Fruit fly (Drosophila melanogaster) whole organism, prepupa: ENCODE measurements around the gene Alp12.

ENCODE experiments used
- Blimp-1 ChIP-seq: fragments of 200-800 bp; sonication (Bioruptor generic); optimal IDR thresholded peaks from 3 replicates; lab custom pipeline; 2017; ENCODE audit warnings: missing biosample characterization, missing genetic modification characterization, mild to moderate bottlenecking, moderate library complexity, missing genetic modification reagents
- CG10669 ChIP-seq: fragments of 200-800 bp; sonication (Bioruptor generic); optimal IDR thresholded peaks from 3 replicates; lab custom pipeline; 2018; ENCODE audit warnings: missing biosample characterization, mild to moderate bottlenecking, missing genetic modification characterization, moderate library complexity
- CG11294 ChIP-seq: fragments of 200-800 bp; sonication (Bioruptor generic); IDR thresholded peaks from 2 replicates; pipeline ENCODE4 v1.3.6; 2022; ENCODE audit warnings: missing biosample characterization, missing genetic modification characterization
- CG11762 ChIP-seq: fragments of 200-800 bp; sonication (Bioruptor generic); optimal IDR thresholded peaks from 3 replicates; lab custom pipeline; 2016; ENCODE audit warnings: missing biosample characterization, missing genetic modification characterization; ENCODE audit not compliant: insufficient read depth
- CG11902 ChIP-seq: fragments of 200-800 bp; sonication (Bioruptor generic); optimal IDR thresholded peaks from 3 replicates; lab custom pipeline; 2016; ENCODE audit warnings: missing biosample characterization, missing genetic modification characterization
- CG15336 ChIP-seq: fragments of 200-800 bp; sonication (Bioruptor generic); IDR thresholded peaks from 2 replicates; pipeline ENCODE4 v1.3.6; 2022; ENCODE audit warnings: missing biosample characterization, missing genetic modification characterization
- CG1621 ChIP-seq: fragments of 200-800 bp; sonication (Bioruptor generic); optimal IDR thresholded peaks from 3 replicates; lab custom pipeline; 2018; ENCODE audit warnings: missing biosample characterization, mild to moderate bottlenecking, missing genetic modification characterization
- CG16779 ChIP-seq: fragments of 200-800 bp; sonication (Bioruptor generic); optimal IDR thresholded peaks from 3 replicates; lab custom pipeline; 2017; ENCODE audit warnings: missing biosample characterization, mild to moderate bottlenecking, missing genetic modification characterization
- CG3032 ChIP-seq: fragments of 200-800 bp; optimal IDR thresholded peaks from 2 replicates; lab custom pipeline; 2019; ENCODE audit warnings: missing biosample characterization, mild to moderate bottlenecking, missing genetic modification characterization, moderate library complexity
- CG31627 ChIP-seq: fragments of 200-800 bp; sonication (Bioruptor generic); optimal IDR thresholded peaks from 3 replicates; lab custom pipeline; 2016; ENCODE audit warnings: missing biosample characterization, missing genetic modification characterization
- CG34406 ChIP-seq: fragments of 200-800 bp; sonication (Bioruptor generic); optimal IDR thresholded peaks from 3 replicates; lab custom pipeline; 2016; ENCODE audit warnings: missing biosample characterization, missing genetic modification characterization
- CG3919 ChIP-seq: fragments of 200-800 bp; sonication (Bioruptor generic); optimal IDR thresholded peaks from 3 replicates; lab custom pipeline; 2016; ENCODE audit warnings: missing biosample characterization, missing genetic modification characterization
- CG4318 ChIP-seq: fragments of 200-800 bp; sonication (Bioruptor generic); optimal IDR thresholded peaks from 3 replicates; lab custom pipeline; 2017; ENCODE audit warnings: missing biosample characterization, mild to moderate bottlenecking, missing genetic modification characterization
- CG6163 ChIP-seq: fragments of 200-800 bp; sonication (Bioruptor generic); IDR thresholded peaks from 3 replicates; pipeline ENCODE4 v1.3.6; 2022; ENCODE audit warnings: missing biosample characterization, missing genetic modification characterization
- CG6276 ChIP-seq: fragments of 200-800 bp; sonication (Bioruptor generic); optimal IDR thresholded peaks from 2 replicates; lab custom pipeline; 2017; ENCODE audit warnings: missing biosample characterization, mild to moderate bottlenecking, missing genetic modification characterization
- CG6792 ChIP-seq: fragments of 200-800 bp; sonication (Bioruptor generic); optimal IDR thresholded peaks from 3 replicates; lab custom pipeline; 2016; ENCODE audit warnings: missing biosample characterization, missing genetic modification characterization
- CG6808 ChIP-seq: fragments of 200-800 bp; sonication (Bioruptor generic); optimal IDR thresholded peaks from 3 replicates; lab custom pipeline; 2017; ENCODE audit warnings: missing biosample characterization, missing genetic modification characterization, mild to moderate bottlenecking, moderate library complexity, missing genetic modification reagents
- CG6854 ChIP-seq: fragments of 200-800 bp; sonication (Bioruptor generic); optimal IDR thresholded peaks from 2 replicates; lab custom pipeline; 2017; ENCODE audit warnings: missing biosample characterization, mild to moderate bottlenecking, missing genetic modification characterization
- CG7368 ChIP-seq: fragments of 200-800 bp; sonication (Bioruptor generic); optimal IDR thresholded peaks from 3 replicates; lab custom pipeline; 2016; ENCODE audit warnings: missing biosample characterization, missing genetic modification characterization
- CG8119 ChIP-seq: fragments of 200-800 bp; sonication (Bioruptor generic); IDR thresholded peaks from 3 replicates; pipeline ENCODE4 v1.3.6; 2022; ENCODE audit warnings: missing biosample characterization, missing genetic modification characterization
- CG8632 ChIP-seq: fragments of 200-800 bp; sonication (Bioruptor generic); optimal IDR thresholded peaks from 3 replicates; lab custom pipeline; 2016; ENCODE audit warnings: missing biosample characterization, missing genetic modification characterization
- Eip75B ChIP-seq: fragments of 200-800 bp; sonication (Bioruptor generic); optimal IDR thresholded peaks from 3 replicates; lab custom pipeline; 2016; ENCODE audit warnings: missing biosample characterization, missing genetic modification characterization
- Eip78C ChIP-seq: fragments of 200-800 bp; sonication (Bioruptor generic); peaks from one replicate; lab custom pipeline; 2016; ENCODE audit warnings: missing biosample characterization, missing genetic modification characterization
- Eip93F ChIP-seq: fragments of 200-800 bp; sonication (Bioruptor generic); optimal IDR thresholded peaks from 2 replicates; lab custom pipeline; 2016; ENCODE audit warnings: missing biosample characterization, mild to moderate bottlenecking, missing genetic modification characterization
- Ets21C ChIP-seq: fragments of 200-800 bp; sonication (Bioruptor generic); optimal IDR thresholded peaks from 3 replicates; lab custom pipeline; 2016; ENCODE audit warnings: missing biosample characterization, missing genetic modification characterization
- Ets96B ChIP-seq: fragments of 200-800 bp; optimal IDR thresholded peaks from 2 replicates; lab custom pipeline; 2019; ENCODE audit warnings: missing biosample characterization, mild to moderate bottlenecking, missing genetic modification characterization, moderate library complexity
- Gug ChIP-seq: fragments of 200-800 bp; sonication (Bioruptor generic); IDR thresholded peaks from 2 replicates; pipeline ENCODE4 v1.3.6; 2022; ENCODE audit warnings: missing biosample characterization, missing genetic modification characterization
- Hr38 ChIP-seq: sonication (Bioruptor generic); optimal IDR thresholded peaks from 2 replicates; lab custom pipeline; 2016; ENCODE audit warnings: missing biosample characterization, missing genetic modification characterization
- Hr39 ChIP-seq: fragments of 200-800 bp; sonication (Bioruptor generic); optimal IDR thresholded peaks from 2 replicates; lab custom pipeline; 2016; ENCODE audit warnings: missing biosample characterization, missing genetic modification characterization
- Hr4 ChIP-seq: fragments of 200-800 bp; sonication (Bioruptor generic); optimal IDR thresholded peaks from 3 replicates; lab custom pipeline; 2016; ENCODE audit warnings: missing biosample characterization, missing genetic modification characterization
- Met ChIP-seq: fragments of 200-800 bp; sonication (Bioruptor generic); optimal IDR thresholded peaks from 3 replicates; lab custom pipeline; 2016; ENCODE audit warnings: missing biosample characterization, missing genetic modification characterization
- OdsH ChIP-seq: fragments of 200-800 bp; sonication (Bioruptor generic); optimal IDR thresholded peaks from 3 replicates; lab custom pipeline; 2016; ENCODE audit warnings: missing biosample characterization, missing genetic modification characterization
- Smox ChIP-seq: fragments of 200-800 bp; sonication (Bioruptor generic); optimal IDR thresholded peaks from 3 replicates; lab custom pipeline; 2016; ENCODE audit warnings: missing biosample characterization, missing genetic modification characterization
- Sox102F ChIP-seq: fragments of 200-800 bp; sonication (Bioruptor generic); optimal IDR thresholded peaks from 2 replicates; lab custom pipeline; 2016; ENCODE audit warnings: missing biosample characterization, mild to moderate bottlenecking, missing genetic modification characterization
- Sox14 ChIP-seq: fragments of 200-800 bp; sonication (Bioruptor generic); optimal IDR thresholded peaks from 3 replicates; lab custom pipeline; 2016; ENCODE audit warnings: missing biosample characterization, missing genetic modification characterization
- acj6 ChIP-seq: fragments of 200-800 bp; sonication (Bioruptor generic); optimal IDR thresholded peaks from 3 replicates; lab custom pipeline; 2016; ENCODE audit warnings: missing biosample characterization, missing genetic modification characterization
- cyc ChIP-seq: fragments of 200-800 bp; sonication (Bioruptor generic); optimal IDR thresholded peaks from 3 replicates; lab custom pipeline; 2016; ENCODE audit warnings: missing biosample characterization, missing genetic modification characterization
- dsx ChIP-seq: fragments of 200-800 bp; optimal IDR thresholded peaks from 3 replicates; lab custom pipeline; 2019; ENCODE audit warnings: missing biosample characterization, mild to moderate bottlenecking, missing genetic modification characterization, moderate library complexity; ENCODE audit not compliant: poor library complexity, severe bottlenecking
- esn ChIP-seq: fragments of 200-800 bp; sonication (Bioruptor generic); optimal IDR thresholded peaks from 2 replicates; lab custom pipeline; 2016; ENCODE audit warnings: missing biosample characterization, mild to moderate bottlenecking, missing genetic modification characterization, moderate library complexity
- fd59A ChIP-seq: fragments of 200-800 bp; sonication (Bioruptor generic); optimal IDR thresholded peaks from 2 replicates; lab custom pipeline; 2017; ENCODE audit warnings: missing biosample characterization, mild to moderate bottlenecking, missing genetic modification characterization, missing genetic modification reagents
- fd85E ChIP-seq: fragments of 200-800 bp; sonication (Bioruptor generic); optimal IDR thresholded peaks from 3 replicates; lab custom pipeline; 2016; ENCODE audit warnings: missing biosample characterization, missing genetic modification characterization
- fkh ChIP-seq: fragments of 200-800 bp; sonication (Bioruptor generic); optimal IDR thresholded peaks from 3 replicates; lab custom pipeline; 2017; ENCODE audit warnings: missing biosample characterization, mild to moderate bottlenecking, missing genetic modification characterization, moderate library complexity
- lz ChIP-seq: fragments of 200-800 bp; sonication (Bioruptor generic); optimal IDR thresholded peaks from 3 replicates; lab custom pipeline; 2016; ENCODE audit warnings: missing biosample characterization, missing genetic modification characterization
- pdm3 ChIP-seq: fragments of 200-800 bp; sonication (Bioruptor generic); optimal IDR thresholded peaks from 3 replicates; lab custom pipeline; 2016; ENCODE audit warnings: missing biosample characterization, missing genetic modification characterization
- salr ChIP-seq, 2 experiments: fragments of 200-800 bp; sonication (Bioruptor generic); optimal IDR thresholded peaks; 3 replicates each; lab custom pipeline; 2016 to 2018; ENCODE audit warnings: missing biosample characterization in 2 of 2, missing genetic modification characterization in 2 of 2, mild to moderate bottlenecking in 1 of 2
- spab ChIP-seq: fragments of 200-800 bp; sonication (Bioruptor generic); optimal IDR thresholded peaks from 2 replicates; lab custom pipeline; 2017; ENCODE audit warnings: missing biosample characterization, mild to moderate bottlenecking, missing genetic modification characterization, missing genetic modification reagents
- svp ChIP-seq: fragments of 200-800 bp; sonication (Bioruptor generic); peaks from one replicate; lab custom pipeline; 2016; ENCODE audit warnings: missing biosample characterization, missing genetic modification characterization
- topi ChIP-seq: fragments of 200-800 bp; sonication (Bioruptor generic); optimal IDR thresholded peaks from 3 replicates; lab custom pipeline; 2016; ENCODE audit warnings: missing biosample characterization, missing genetic modification characterization
- vri ChIP-seq: fragments of 200-800 bp; sonication (Bioruptor generic); optimal IDR thresholded peaks from 3 replicates; lab custom pipeline; 2016; ENCODE audit warnings: missing biosample characterization, mild to moderate bottlenecking, missing genetic modification characterization

Gene Alp12

DNA sequence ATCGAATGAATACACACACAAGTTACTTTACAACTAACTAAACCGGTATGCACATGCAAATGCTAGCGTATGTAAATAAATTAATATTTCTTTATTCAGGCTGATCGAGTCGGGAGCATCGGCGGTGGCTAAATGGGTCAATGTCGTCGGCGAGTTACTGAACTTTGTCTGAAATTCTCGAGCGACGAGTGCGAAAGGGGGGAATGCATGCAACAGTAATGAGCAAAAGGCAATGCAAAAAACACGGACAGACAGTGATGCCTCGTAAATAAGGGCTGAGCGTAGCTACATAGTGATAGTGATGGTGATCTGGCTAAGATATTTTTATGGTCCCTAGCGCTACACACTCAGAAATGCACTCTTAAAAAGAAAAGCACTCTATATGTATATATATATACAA, 16.9 kb downstream of the Alp12 start (continued):
- TF ChIP-seq Hr4 (GFP tag; lab: Kevin White, UChicago) (no peak), spab (GFP tag; lab: Kevin White, UChicago) (no peak), fd85E (GFP tag; lab: Kevin White, UChicago) (no peak), CG11294 (no peak), cyc (GFP tag; lab: Kevin White, UChicago) (no peak), CG6792 (GFP tag; lab: Kevin White, UChicago) (no peak), vri (peak; percentile 16), CG16779 (tag; lab: Kevin White, UChicago) (no peak), Ets96B (tag; lab: Kevin White, UChicago) (peak; percentile 9), fd59A (GFP tag; lab: Kevin White, UChicago) (no peak), esn (no peak), CG3032 (tag; lab: Kevin White, UChicago) (peak; percentile 18)

DNA sequence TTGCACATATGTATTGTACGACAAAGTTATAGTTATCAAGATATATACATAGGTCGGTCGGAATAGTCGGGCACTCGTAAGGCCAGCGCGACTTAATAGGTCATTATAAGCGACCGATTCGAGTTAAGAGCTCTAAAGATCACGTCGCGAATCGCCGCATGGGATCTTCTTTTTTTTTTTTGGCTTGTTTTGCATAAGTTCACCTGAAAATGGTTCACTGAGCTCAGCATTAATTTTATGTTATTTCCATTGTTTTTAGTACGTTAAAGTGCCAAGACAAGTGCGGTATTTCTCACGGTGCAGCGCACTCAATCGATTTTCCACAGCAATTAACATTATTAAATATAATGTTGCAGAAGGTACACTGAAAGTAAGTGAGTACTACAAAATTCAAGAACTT, 17.5 kb downstream of the Alp12 start:
- TF ChIP-seq lz (no peak), CG3032 (tag; lab: Kevin White, UChicago) (no peak), CG3919 (no peak), Gug (GFP tag; lab: Robert Waterston, UW) (peak; percentile 44; the same call in 1 of the 2 replicates), CG8119 (GFP tag; lab: Robert Waterston, UW) (peak; percentile 13; the same call in 1 of the 3 replicates), CG8632 (GFP tag; lab: Kevin White, UChicago) (no peak), Eip93F (GFP tag; lab: Kevin White, UChicago) (no peak), CG1621 (tag; lab: Kevin White, UChicago) (no peak), CG6792 (GFP tag; lab: Kevin White, UChicago) (no peak), Hr38 (GFP tag; lab: Kevin White, UChicago) (no peak), CG6808 (GFP tag; lab: Kevin White, UChicago) (no peak), spab (GFP tag; lab: Kevin White, UChicago) (no peak), Hr39 (GFP tag; lab: Kevin White, UChicago) (no peak), CG4318 (GFP tag; lab: Kevin White, UChicago) (no peak), CG34406 (GFP tag; lab: Kevin White, UChicago) (no peak), Smox (GFP tag; lab: Kevin White, UChicago) (no peak), CG11294 (peak; percentile 16; the same call in 1 of the 2 replicates), Eip75B (GFP tag; lab: Kevin White, UChicago) (no peak), CG10669 (GFP tag; lab: Kevin White, UChicago) (no peak), CG7368 (GFP tag; lab: Kevin White, UChicago) (no peak), fkh (GFP tag; lab: Kevin White, UChicago) (no peak), CG6854 (no peak), CG6276 (GFP tag; lab: Kevin White, UChicago) (no peak), CG11762 (GFP tag; lab: Kevin White, UChicago) (no peak), OdsH (GFP tag; lab: Kevin White, UChicago) (no peak), cyc (GFP tag; lab: Kevin White, UChicago) (no peak), Eip78C (GFP tag; lab: Kevin White, UChicago) (peak; percentile 76), dsx (GFP tag; lab: Kevin White, UChicago) (no peak), CG15336 (no peak; the same call in 1 of the 2 replicates), Sox102F (GFP tag; lab: Kevin White, UChicago) (no peak), vri (no peak), salr (GFP tag; optimal IDR thresholded peaks at IDR 0.05; lab: Kevin White, UChicago) (no peak), CG6163 (GFP tag; lab: Robert Waterston, UW) (peak; percentile 22), Blimp-1 (GFP tag; lab: Kevin White, UChicago) (no peak), CG11902 (GFP tag; lab: Kevin White, UChicago) (no peak), svp (no peak), Ets21C (GFP tag; lab: Kevin White, UChicago) (no peak), Hr4 (GFP tag; lab: Kevin White, UChicago) (peak; percentile 12), Sox14 (GFP tag; lab: Kevin White, UChicago) (no peak), pdm3 (GFP tag; lab: Kevin White, UChicago) (no peak), Ets96B (tag; lab: Kevin White, UChicago) (no peak), topi (GFP tag; lab: Kevin White, UChicago) (no peak), acj6 (GFP tag; lab: Kevin White, UChicago) (no peak), fd85E (GFP tag; lab: Kevin White, UChicago) (no peak), CG31627 (GFP tag; lab: Kevin White, UChicago) (no peak), Met (GFP tag; lab: Kevin White, UChicago) (no peak)
